Worm (Caenorhabditis elegans) whole organism, young adult: ENCODE measurements around the gene F28A10.4.

Experiments
- B0019.2 ChIP-seq: fragments of 200-800 bp; sonication (Bioruptor generic); conservative IDR thresholded peaks from 2 replicates; pipeline ENCODE4 v1.3.6; 2022; ENCODE audit warnings: missing genetic modification reagents, missing genetic modification characterization, missing compliant biosample characterization
- B0035.1 ChIP-seq: sonication (generic microtip); optimal IDR thresholded peaks from 2 replicates; lab custom pipeline; 2016; ENCODE audit warnings: missing genetic modification characterization, mild to moderate bottlenecking, missing compliant biosample characterization, missing genotype, missing genetic modification reagents
- C06A6.2 ChIP-seq: fragments of 200-800 bp; sonication (Bioruptor generic); conservative IDR thresholded peaks from 2 replicates; pipeline ENCODE4 v1.3.6; 2022; ENCODE audit warnings: missing genetic modification characterization, missing compliant biosample characterization
- D2030.7 ChIP-seq: fragments of 200-800 bp; sonication (Bioruptor generic); IDR thresholded peaks from 2 replicates; pipeline ENCODE4 v1.3.6; 2022; ENCODE audit warnings: missing genetic modification reagents, missing genetic modification characterization, missing compliant biosample characterization
- F10E7.11 ChIP-seq: sonication (generic microtip); optimal IDR thresholded peaks from 2 replicates; lab custom pipeline; 2017; ENCODE audit warnings: mild to moderate bottlenecking, missing genetic modification characterization, moderate library complexity, missing compliant biosample characterization
- F23B12.7 ChIP-seq: sonication (generic microtip); optimal IDR thresholded peaks from 2 replicates; lab custom pipeline; 2017; ENCODE audit warnings: missing genetic modification characterization, mild to moderate bottlenecking, missing compliant biosample characterization, antibody characterized with exemption, moderate library complexity; ENCODE audit not compliant: insufficient read depth
- F39B2.1 ChIP-seq: fragments of 200-800 bp; sonication (Bioruptor generic); IDR thresholded peaks from 2 replicates; pipeline ENCODE4 v1.3.6; 2022; ENCODE audit warnings: missing genetic modification reagents, missing genetic modification characterization, missing compliant biosample characterization
- F57A8.1 ChIP-seq: fragments of 200-800 bp; sonication (Bioruptor generic); optimal IDR thresholded peaks from 2 replicates; lab custom pipeline; 2018; ENCODE audit warnings: mild to moderate bottlenecking, missing genetic modification characterization, moderate library complexity, missing compliant biosample characterization
- K11D2.4 ChIP-seq: fragments of 200-800 bp; sonication (Bioruptor generic); IDR thresholded peaks from 2 replicates; pipeline ENCODE4 v1.3.6; 2022; ENCODE audit warnings: missing genetic modification reagents, missing genetic modification characterization, missing compliant biosample characterization
- K12H6.12 ChIP-seq: fragments of 200-800 bp; sonication (Bioruptor generic); optimal IDR thresholded peaks from 2 replicates; lab custom pipeline; 2018; ENCODE audit warnings: mild to moderate bottlenecking, missing genetic modification characterization, missing compliant biosample characterization
- T07F8.4 ChIP-seq: sonication (generic microtip); optimal IDR thresholded peaks from 2 replicates; lab custom pipeline; 2016; ENCODE audit warnings: mild to moderate bottlenecking, missing genetic modification characterization, moderate library complexity, missing compliant biosample characterization
- akir-1 ChIP-seq: fragments of 200-800 bp; sonication (Bioruptor generic); optimal IDR thresholded peaks from 2 replicates; lab custom pipeline; 2018; ENCODE audit warnings: mild to moderate bottlenecking, missing genetic modification characterization, moderate library complexity, missing compliant biosample characterization
- aptf-2 ChIP-seq: fragments of 200-800 bp; sonication (Bioruptor generic); conservative IDR thresholded peaks from 2 replicates; pipeline ENCODE4 v1.3.6; 2022; ENCODE audit warnings: missing genetic modification reagents, missing genetic modification characterization, missing compliant biosample characterization
- atf-7 ChIP-seq: sonication (generic microtip); optimal IDR thresholded peaks from 2 replicates; lab custom pipeline; 2017; ENCODE audit warnings: mild to moderate bottlenecking, missing genetic modification characterization, missing compliant biosample characterization
- attf-5 ChIP-seq: fragments of 200-800 bp; sonication (Bioruptor generic); optimal IDR thresholded peaks from 2 replicates; lab custom pipeline; 2018; ENCODE audit warnings: mild to moderate bottlenecking, missing genetic modification characterization, missing compliant biosample characterization
- bed-2 ChIP-seq: fragments of 200-800 bp; sonication (Bioruptor generic); IDR thresholded peaks from 2 replicates; pipeline ENCODE4 v1.3.6; 2022; ENCODE audit warnings: missing genetic modification reagents, missing genetic modification characterization, missing compliant biosample characterization
- ceh-40 ChIP-seq: fragments of 200-800 bp; sonication (Bioruptor generic); IDR thresholded peaks from 2 replicates; pipeline ENCODE4 v1.3.6; 2022; ENCODE audit warnings: missing genetic modification characterization, missing compliant biosample characterization
- dpff-1 ChIP-seq: sonication (generic microtip); optimal IDR thresholded peaks from 2 replicates; lab custom pipeline; 2017; ENCODE audit warnings: mild to moderate bottlenecking, missing genetic modification characterization, missing compliant biosample characterization
- egl-44 ChIP-seq: fragments of 200-800 bp; sonication (Bioruptor generic); IDR thresholded peaks from 2 replicates; pipeline ENCODE4 v1.3.6; 2022; ENCODE audit warnings: missing genetic modification reagents, missing genetic modification characterization, missing compliant biosample characterization
- ets-4 ChIP-seq: fragments of 200-800 bp; sonication (Bioruptor generic); optimal IDR thresholded peaks from 2 replicates; lab custom pipeline; 2018; ENCODE audit warnings: mild to moderate bottlenecking, missing genetic modification characterization, missing compliant biosample characterization
- fkh-3 ChIP-seq: sonication (generic microtip); optimal IDR thresholded peaks from 2 replicates; lab custom pipeline; 2016; ENCODE audit warnings: mild to moderate bottlenecking, missing genetic modification characterization, missing compliant biosample characterization
- hlh-12 ChIP-seq: sonication (generic microtip); optimal IDR thresholded peaks from 2 replicates; lab custom pipeline; 2016; ENCODE audit warnings: missing genetic modification characterization, missing compliant biosample characterization
- hrde-1 ChIP-seq: sonication (generic microtip); optimal IDR thresholded peaks from 2 replicates; lab custom pipeline; 2016; ENCODE audit warnings: missing genetic modification characterization, mild to moderate bottlenecking, missing compliant biosample characterization, moderate library complexity, missing genotype, missing genetic modification reagents, borderline replicate concordance
- hsf-1 ChIP-seq: fragments of 200-800 bp; sonication (Bioruptor generic); IDR thresholded peaks from 2 replicates; pipeline ENCODE4 v1.3.6; 2022; ENCODE audit warnings: missing genetic modification reagents, missing genetic modification characterization, missing compliant biosample characterization
- let-526 ChIP-seq: fragments of 200-800 bp; sonication (Bioruptor generic); IDR thresholded peaks from 2 replicates; pipeline ENCODE4 v1.3.6; 2022; ENCODE audit warnings: missing genetic modification reagents, missing genetic modification characterization, missing compliant biosample characterization
- lin-54 ChIP-seq: fragments of 200-800 bp; sonication (Bioruptor generic); optimal IDR thresholded peaks from 2 replicates; lab custom pipeline; 2018; ENCODE audit warnings: mild to moderate bottlenecking, missing genetic modification characterization, missing compliant biosample characterization
- madf-6 ChIP-seq: fragments of 200-800 bp; sonication (Bioruptor generic); IDR thresholded peaks from 2 replicates; pipeline ENCODE4 v1.3.6; 2022; ENCODE audit warnings: missing genetic modification reagents, missing genetic modification characterization, missing compliant biosample characterization
- mel-28 ChIP-seq: sonication (generic microtip); optimal IDR thresholded peaks from 2 replicates; lab custom pipeline; 2016; ENCODE audit warnings: borderline replicate concordance, mild to moderate bottlenecking, missing genetic modification characterization, missing compliant biosample characterization
- mxl-1 ChIP-seq: sonication (generic microtip); optimal IDR thresholded peaks from 2 replicates; lab custom pipeline; 2016; ENCODE audit warnings: missing genetic modification characterization, missing compliant biosample characterization
- nfya-1 ChIP-seq: sonication (generic microtip); optimal IDR thresholded peaks from 2 replicates; lab custom pipeline; 2017; ENCODE audit warnings: antibody characterized with exemption, missing compliant biosample characterization, missing genetic modification characterization, borderline replicate concordance; ENCODE audit not compliant: insufficient read depth
- nhr-90 ChIP-seq: sonication (generic microtip); optimal IDR thresholded peaks from 2 replicates; lab custom pipeline; 2016; ENCODE audit warnings: missing genotype, mild to moderate bottlenecking, missing genetic modification characterization, missing compliant biosample characterization
- rec-8 ChIP-seq, 2 experiments: sonication (generic microtip); optimal IDR thresholded peaks; 2 replicates each; lab custom pipeline; 2016; ENCODE audit warnings: mild to moderate bottlenecking in 2 of 2, missing genetic modification characterization in 2 of 2, missing genetic modification reagents in 2 of 2, missing genotype in 2 of 2, missing biosample characterization in 1 of 2, missing compliant biosample characterization in 1 of 2, moderate library complexity in 1 of 2
- sptf-2 ChIP-seq: fragments of 200-800 bp; sonication (Bioruptor generic); optimal IDR thresholded peaks from 2 replicates; lab custom pipeline; 2018; ENCODE audit warnings: mild to moderate bottlenecking, missing genetic modification characterization, missing compliant biosample characterization
- ztf-22 ChIP-seq: fragments of 200-800 bp; sonication (Bioruptor generic); optimal IDR thresholded peaks from 2 replicates; lab custom pipeline; 2018; ENCODE audit warnings: mild to moderate bottlenecking, missing genetic modification characterization, moderate library complexity, missing compliant biosample characterization

The F28A10.4 gene

DNA sequence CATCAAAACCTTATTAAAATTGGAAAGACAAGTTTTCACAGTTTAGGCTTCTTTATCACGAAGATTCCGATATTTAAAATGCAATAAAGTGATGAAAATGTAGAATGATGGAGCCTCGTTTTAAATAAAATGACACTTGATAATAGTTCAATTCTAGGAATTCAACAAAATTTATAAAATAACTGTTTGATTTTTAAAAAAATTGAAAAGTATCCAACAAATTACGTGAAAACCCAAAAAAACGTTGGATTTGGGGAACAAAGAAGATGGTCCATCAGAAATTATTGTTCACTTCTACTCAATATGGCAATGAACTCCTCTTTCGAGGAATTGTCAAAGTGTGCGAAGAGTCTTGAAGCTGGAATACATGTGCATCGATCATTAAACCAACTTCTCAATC lies at the start of gene F28A10.4:
Gene F28A10.4, plus strand, starts transcription at position 301 of the 400 bp plus-strand sequence.
- TF ChIP-seq rec-8 (tag; optimal IDR thresholded peaks at IDR 0.05; lab: Kevin White, UChicago), result no peak
- TF ChIP-seq bed-2 (GFP tag; lab: Robert Waterston, UW), result no peak
- TF ChIP-seq F57A8.1, result no peak
- TF ChIP-seq atf-7, result no peak
- no peak for TF ChIP-seq T07F8.4 (tag; lab: Kevin White, UChicago)
- TF ChIP-seq mxl-1 (tag; lab: Kevin White, UChicago), result no peak
- TF ChIP-seq egl-44, result no peak
- TF ChIP-seq akir-1 (GFP tag; lab: Kevin White, UChicago), result no peak
- no peak for TF ChIP-seq ceh-40 (GFP tag; lab: Robert Waterston, UW)
- no peak for TF ChIP-seq D2030.7 (GFP tag; lab: Robert Waterston, UW)
- no peak for TF ChIP-seq K12H6.12 (tag; lab: Kevin White, UChicago)

DNA sequence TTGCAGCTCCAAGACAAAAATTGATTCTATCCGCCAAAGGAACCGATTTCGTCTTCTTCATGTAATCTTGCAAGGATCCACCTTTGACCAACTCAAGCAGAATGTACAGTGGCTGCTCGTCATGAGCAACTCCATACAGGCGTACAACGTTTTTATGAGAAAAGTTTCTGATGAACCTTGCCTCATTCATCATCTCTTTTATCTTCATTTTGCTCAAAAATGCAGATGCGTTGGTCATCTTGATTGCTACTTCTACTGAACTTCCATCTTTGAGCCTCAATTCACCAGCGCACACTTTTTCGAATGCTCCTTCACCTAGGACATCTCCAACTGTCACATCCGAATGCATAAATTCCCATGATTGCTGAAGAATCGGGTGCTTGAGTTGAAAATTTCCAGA lies 47.2 kb upstream of the F28A10.4 start:
- TF ChIP-seq ets-4 (no peak), hrde-1 (tag; lab: Kevin White, UChicago) (no peak), B0019.2 (GFP tag; lab: Robert Waterston, UW) (no peak), aptf-2 (GFP tag; lab: Robert Waterston, UW) (no peak), nfya-1 (tag; lab: Kevin White, UChicago) (no peak), hsf-1 (GFP tag; lab: Robert Waterston, UW) (no peak), mel-28 (tag; lab: Kevin White, UChicago) (no peak), lin-54 (no peak), dpff-1 (tag; lab: Kevin White, UChicago) (no peak), nhr-90 (tag; lab: Kevin White, UChicago) (no peak), ztf-22 (no peak), madf-6 (GFP tag; lab: Robert Waterston, UW) (no peak), hlh-12 (tag; lab: Kevin White, UChicago) (no peak), let-526 (GFP tag; lab: Robert Waterston, UW) (no peak), mxl-1 (tag; lab: Kevin White, UChicago) (no peak), fkh-3 (tag; lab: Kevin White, UChicago) (no peak), F23B12.7 (tag; lab: Kevin White, UChicago) (no peak), F10E7.11 (no peak)
- TF ChIP-seq, all 124 proteins: peak for 0

DNA sequence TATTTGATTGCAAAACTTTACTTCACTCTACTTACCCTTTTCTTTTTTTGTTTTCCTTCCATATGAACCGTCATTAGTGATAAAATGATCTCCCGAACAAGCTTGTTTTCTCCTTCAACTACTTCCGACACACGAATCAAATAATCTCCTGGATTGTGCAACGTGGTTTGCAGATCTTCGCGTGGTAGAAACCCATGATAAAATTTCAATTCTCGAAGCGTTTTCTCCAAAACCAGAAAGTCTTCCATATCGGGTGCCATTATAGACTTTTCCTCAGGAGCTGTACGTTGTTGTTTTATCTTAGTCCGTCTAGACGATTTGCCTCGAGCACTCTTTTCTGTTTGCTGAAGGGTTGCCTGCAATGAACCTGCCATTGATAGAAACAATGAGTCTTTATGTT lies 46.6 kb upstream of the F28A10.4 start:
- no peak for TF ChIP-seq atf-7
- TF ChIP-seq sptf-2 (GFP tag; lab: Kevin White, UChicago), result no peak
- no peak for TF ChIP-seq C06A6.2 (GFP tag; lab: Robert Waterston, UW)
- TF ChIP-seq F39B2.1 (GFP tag; lab: Robert Waterston, UW), result no peak
- no peak for TF ChIP-seq attf-5 (GFP tag; lab: Kevin White, UChicago)

DNA sequence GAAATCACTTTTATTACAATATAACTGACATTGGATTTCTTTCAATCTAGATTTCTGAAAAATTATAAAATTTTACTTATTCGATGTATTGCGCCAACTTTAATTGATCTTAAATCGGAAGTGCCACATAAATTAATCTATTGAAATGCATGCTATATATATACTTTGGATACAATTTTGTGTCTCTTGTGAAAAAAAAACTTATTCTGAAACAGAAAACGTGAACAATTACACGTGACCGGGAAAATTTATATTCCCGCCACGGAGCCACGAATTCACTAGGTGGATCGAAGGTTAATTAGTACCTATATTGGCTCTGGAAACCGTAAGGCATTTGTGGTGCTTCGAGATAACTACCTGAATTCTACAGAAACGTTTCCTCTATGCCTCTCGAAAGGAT lies 44.4 kb upstream of the F28A10.4 start, which contains the start of gene F46F5.14:
Gene F46F5.14, plus strand, starts transcription at position 301 of the 400 bp plus-strand sequence.
- no peak for TF ChIP-seq K11D2.4
- no peak for TF ChIP-seq B0035.1 (tag; lab: Kevin White, UChicago)
